Worm (Caenorhabditis elegans) whole organism, L1 larva: ENCODE data around the gene K08A2.2.

Source experiments
- C04F5.9 ChIP-seq: sonication (generic microtip); optimal IDR thresholded peaks from 2 replicates; lab custom pipeline; 2016; ENCODE audit warnings: missing genetic modification characterization, missing compliant biosample characterization
- C16A3.4 ChIP-seq: fragments of 150-350 bp; optimal IDR thresholded peaks from 2 replicates; lab custom pipeline; 2014; ENCODE audit warnings: missing biosample characterization, missing genetic modification characterization
- F16B12.6 ChIP-seq: fragments of 150-350 bp; optimal IDR thresholded peaks from 2 replicates; lab custom pipeline; 2014; ENCODE audit warnings: missing biosample characterization, missing genetic modification characterization
- ama-1 ChIP-seq: fragments of 150-350 bp; optimal IDR thresholded peaks from 2 replicates; lab custom pipeline; 2014
- blmp-1 ChIP-seq: fragments of 150-350 bp; optimal IDR thresholded peaks from 2 replicates; lab custom pipeline; 2014; ENCODE audit warnings: missing biosample characterization, missing genetic modification characterization
- ceh-8 ChIP-seq: fragments of 200-800 bp; sonication (Bioruptor generic); optimal IDR thresholded peaks from 2 replicates; lab custom pipeline; 2018; ENCODE audit warnings: mild to moderate bottlenecking, missing genetic modification characterization, moderate library complexity, missing compliant biosample characterization
- ceh-82 ChIP-seq, 3 experiments: fragments of 150-350 bp in 1 of 3; sonication (generic microtip) in 2 of 3; optimal IDR thresholded peaks; 2 replicates each; lab custom pipeline; 2014 to 2017; ENCODE audit warnings: missing biosample characterization in 3 of 3, missing genetic modification characterization in 3 of 3
- ceh-88 ChIP-seq: fragments of 200-800 bp; sonication (Bioruptor generic); IDR thresholded peaks from 2 replicates; pipeline ENCODE4 v1.3.6; 2022; ENCODE audit warnings: missing genetic modification characterization, missing compliant biosample characterization
- ceh-90 ChIP-seq: sonication (generic microtip); optimal IDR thresholded peaks from 2 replicates; lab custom pipeline; 2016; ENCODE audit warnings: missing genetic modification characterization, missing compliant biosample characterization
- ces-1 ChIP-seq: fragments of 150-350 bp; optimal IDR thresholded peaks from 2 replicates; lab custom pipeline; 2014; ENCODE audit warnings: missing biosample characterization, missing genetic modification reagents, missing genetic modification characterization
- dpl-1 ChIP-seq, 3 experiments: fragments of 150-350 bp in 2 of 3; sonication (generic microtip) in 1 of 3; optimal IDR thresholded peaks; 2 replicates each; lab custom pipeline; 2014 to 2017; ENCODE audit warnings: missing biosample characterization in 3 of 3, missing genetic modification characterization in 3 of 3, missing genetic modification reagents in 3 of 3
- efl-1 ChIP-seq, 4 experiments: fragments of 150-350 bp; optimal IDR thresholded peaks in 3 of 4; peaks in 1 of 4; 1 replicate in 1 of 4; 2 replicates in 3 of 4; lab custom pipeline; 2014; ENCODE audit warnings: missing biosample characterization in 2 of 4, missing genetic modification characterization in 2 of 4, missing genetic modification reagents in 2 of 4
- efl-3 ChIP-seq: fragments of 200-800 bp; sonication (Bioruptor generic); optimal IDR thresholded peaks from 2 replicates; lab custom pipeline; 2018; ENCODE audit warnings: mild to moderate bottlenecking, missing genetic modification characterization, missing compliant biosample characterization
- egl-27 ChIP-seq, 2 experiments: fragments of 150-350 bp in 1 of 2; sonication (generic microtip); optimal IDR thresholded peaks; 3 replicates each; lab custom pipeline; 2017 to 2018; ENCODE audit warnings: missing biosample characterization in 2 of 2, missing genetic modification characterization in 2 of 2, missing genetic modification reagents in 2 of 2
- elt-2 ChIP-seq: sonication (generic microtip); optimal IDR thresholded peaks from 2 replicates; lab custom pipeline; 2016; ENCODE audit warnings: missing genetic modification characterization, mild to moderate bottlenecking, inconsistent platforms, missing compliant biosample characterization, missing genetic modification reagents
- elt-3 ChIP-seq, 6 experiments: fragments of 150-350 bp in 1 of 6; sonication (generic microtip); optimal IDR thresholded peaks; 2 replicates each; lab custom pipeline; 2017 to 2018; ENCODE audit warnings: missing biosample characterization in 6 of 6, missing genetic modification characterization in 6 of 6, inconsistent platforms in 1 of 6
- ets-5 ChIP-seq: fragments of 200-800 bp; sonication (Bioruptor generic); IDR thresholded peaks from 2 replicates; pipeline ENCODE4 v1.3.6; 2022; ENCODE audit warnings: missing genetic modification characterization, missing compliant biosample characterization
- fkh-10 ChIP-seq: sonication (generic microtip); optimal IDR thresholded peaks from 2 replicates; lab custom pipeline; 2017; ENCODE audit warnings: missing biosample characterization, missing genetic modification reagents, missing genetic modification characterization
- fkh-4 ChIP-seq: sonication (generic microtip); optimal IDR thresholded peaks from 2 replicates; lab custom pipeline; 2016; ENCODE audit warnings: missing compliant biosample characterization, missing genetic modification characterization, borderline replicate concordance
- fos-1 ChIP-seq: fragments of 150-350 bp; optimal IDR thresholded peaks from 2 replicates; lab custom pipeline; 2014; ENCODE audit warnings: missing biosample characterization, missing genetic modification characterization
- hlh-4 ChIP-seq: sonication (generic microtip); optimal IDR thresholded peaks from 2 replicates; lab custom pipeline; 2016; ENCODE audit warnings: mild to moderate bottlenecking, missing genetic modification characterization, missing compliant biosample characterization
- hpl-2 ChIP-seq: fragments of 150-350 bp; optimal IDR thresholded peaks from 2 replicates; lab custom pipeline; 2014; ENCODE audit warnings: missing biosample characterization, missing genetic modification reagents, missing genetic modification characterization
- lin-13 ChIP-seq: fragments of 150-350 bp; optimal IDR thresholded peaks from 2 replicates; lab custom pipeline; 2014; ENCODE audit warnings: missing biosample characterization, missing genetic modification reagents, missing genetic modification characterization
- lin-14 ChIP-seq: fragments of 200-800 bp; sonication (Bioruptor generic); optimal IDR thresholded peaks from 2 replicates; lab custom pipeline; 2018; ENCODE audit warnings: mild to moderate bottlenecking, missing genetic modification characterization, moderate library complexity, missing compliant biosample characterization
- lin-35 ChIP-seq, 2 experiments: fragments of 150-350 bp; optimal IDR thresholded peaks; 2 replicates each; lab custom pipeline; 2014; ENCODE audit warnings: missing biosample characterization in 2 of 2, missing genetic modification characterization in 2 of 2, missing genetic modification reagents in 2 of 2
- lir-3 ChIP-seq: sonication (generic microtip); optimal IDR thresholded peaks from 2 replicates; lab custom pipeline; 2016; ENCODE audit warnings: mild to moderate bottlenecking, missing genetic modification characterization, moderate library complexity, missing compliant biosample characterization; ENCODE audit not compliant: poor library complexity
- lsy-2 ChIP-seq, 2 experiments: fragments of 150-350 bp; optimal IDR thresholded peaks; 2 replicates each; lab custom pipeline; 2014; ENCODE audit warnings: missing biosample characterization in 2 of 2, missing genetic modification characterization in 2 of 2
- mdl-1 ChIP-seq, 2 experiments: fragments of 150-350 bp; optimal IDR thresholded peaks; 2 replicates each; lab custom pipeline; 2014 to 2017; ENCODE audit warnings: missing biosample characterization in 2 of 2, missing genetic modification characterization in 2 of 2, inconsistent platforms in 1 of 2
- mep-1 ChIP-seq: fragments of 150-350 bp; optimal IDR thresholded peaks from 2 replicates; lab custom pipeline; 2014; ENCODE audit warnings: missing biosample characterization, missing genetic modification characterization
- nhr-20 ChIP-seq: sonication (generic microtip); optimal IDR thresholded peaks from 2 replicates; lab custom pipeline; 2016; ENCODE audit warnings: mild to moderate bottlenecking, missing genetic modification characterization, missing compliant biosample characterization
- nhr-28 ChIP-seq: fragments of 150-350 bp; optimal IDR thresholded peaks from 2 replicates; lab custom pipeline; 2014; ENCODE audit warnings: missing biosample characterization, missing genetic modification characterization
- nhr-71 ChIP-seq: sonication (generic microtip); optimal IDR thresholded peaks from 2 replicates; lab custom pipeline; 2016; ENCODE audit warnings: mild to moderate bottlenecking, missing genetic modification characterization, moderate library complexity, missing compliant biosample characterization
- nhr-76 ChIP-seq: sonication (generic microtip); optimal IDR thresholded peaks from 2 replicates; lab custom pipeline; 2017; ENCODE audit warnings: missing biosample characterization, missing genetic modification characterization
- nhr-77 ChIP-seq: fragments of 150-350 bp; optimal IDR thresholded peaks from 2 replicates; lab custom pipeline; 2014; ENCODE audit warnings: missing biosample characterization, missing genetic modification characterization
- nhr-85 ChIP-seq: sonication (generic microtip); peaks from one replicate; lab custom pipeline; 2016; ENCODE audit warnings: missing genetic modification characterization, inconsistent platforms, missing compliant biosample characterization
- pqm-1 ChIP-seq: sonication (generic microtip); optimal IDR thresholded peaks from 3 replicates; lab custom pipeline; 2017; ENCODE audit warnings: missing biosample characterization, missing genetic modification characterization
- rnt-1 ChIP-seq: sonication (generic microtip); optimal IDR thresholded peaks from 2 replicates; lab custom pipeline; 2016; ENCODE audit warnings: mild to moderate bottlenecking, missing genetic modification characterization, moderate library complexity, missing compliant biosample characterization
- snpc-4 ChIP-seq: fragments of 150-350 bp; optimal IDR thresholded peaks from 2 replicates; lab custom pipeline; 2014; ENCODE audit warnings: missing biosample characterization, missing genetic modification characterization
- sox-4 ChIP-seq: sonication (generic microtip); optimal IDR thresholded peaks from 2 replicates; lab custom pipeline; 2016; ENCODE audit warnings: missing genetic modification characterization, missing compliant biosample characterization
- sptf-1 ChIP-seq: fragments of 150-350 bp; optimal IDR thresholded peaks from 2 replicates; lab custom pipeline; 2014; ENCODE audit warnings: missing biosample characterization, missing genetic modification characterization
- sup-37 ChIP-seq: fragments of 200-800 bp; sonication (Bioruptor generic); optimal IDR thresholded peaks from 2 replicates; lab custom pipeline; 2018; ENCODE audit warnings: mild to moderate bottlenecking, missing genetic modification characterization, missing compliant biosample characterization
- swsn-7 ChIP-seq: sonication (generic microtip); optimal IDR thresholded peaks from 2 replicates; lab custom pipeline; 2016; ENCODE audit warnings: missing genetic modification characterization, missing compliant biosample characterization
- tbx-2 ChIP-seq: sonication (generic microtip); optimal IDR thresholded peaks from 2 replicates; lab custom pipeline; 2016; ENCODE audit warnings: missing genetic modification characterization, missing compliant biosample characterization
- tlp-1 ChIP-seq: fragments of 150-350 bp; optimal IDR thresholded peaks from 2 replicates; lab custom pipeline; 2014; ENCODE audit warnings: missing biosample characterization, missing genetic modification characterization
- unc-30 ChIP-seq: sonication (generic microtip); optimal IDR thresholded peaks from 2 replicates; lab custom pipeline; 2017; ENCODE audit warnings: missing biosample characterization, missing genetic modification characterization
- unc-86 ChIP-seq: sonication (generic microtip); optimal IDR thresholded peaks from 2 replicates; lab custom pipeline; 2016; ENCODE audit warnings: missing genetic modification characterization, missing compliant biosample characterization
- vab-15 ChIP-seq: sonication (generic microtip); optimal IDR thresholded peaks from 2 replicates; lab custom pipeline; 2017; ENCODE audit warnings: missing genotype, mild to moderate bottlenecking, missing genetic modification characterization, missing compliant biosample characterization
- xbp-1 ChIP-seq: sonication (generic microtip); optimal IDR thresholded peaks from 2 replicates; lab custom pipeline; 2016; ENCODE audit warnings: missing genetic modification characterization, missing compliant biosample characterization
- zip-4 ChIP-seq: fragments of 200-800 bp; sonication (Bioruptor generic); optimal IDR thresholded peaks from 2 replicates; lab custom pipeline; 2018; ENCODE audit warnings: mild to moderate bottlenecking, missing genetic modification characterization, moderate library complexity, missing compliant biosample characterization
- ztf-11 ChIP-seq, 2 experiments: sonication (generic microtip); optimal IDR thresholded peaks; 2 replicates each; lab custom pipeline; 2016 to 2017; ENCODE audit warnings: missing genetic modification characterization in 2 of 2, missing biosample characterization in 1 of 2, missing compliant biosample characterization in 1 of 2

K08A2.2 gene

ce11 chrII:2973940-2974402, 17.4 kb upstream of the K08A2.2 start (continued):
- TF ChIP-seq hlh-4 (tag; lab: Kevin White, UChicago) (no peak), dpl-1 (GFP tag; optimal IDR thresholded peaks at IDR 0.05; lab: Kevin White, UChicago) (peak; percentile 73 to 77 (median 75)), sptf-1 (no peak), pqm-1 (tag; lab: Kevin White, UChicago) (no peak), snpc-4 (peak; percentile 84), fkh-4 (tag; lab: Kevin White, UChicago) (peak; percentile 42), ets-5 (peak; percentile 87; the same call in 1 of the 2 replicates), C16A3.4 (tag; lab: Kevin White, UChicago) (peak; percentile 82), elt-3 (tag; optimal IDR thresholded peaks at IDR 0.05; lab: Kevin White, UChicago) (peak in 3 of 6 experiments; percentile 73 to 95 (median 93)), ztf-11 (tag; optimal IDR thresholded peaks at IDR 0.05; lab: Kevin White, UChicago) (peak; percentile 73 to 95), lsy-2 (tag; optimal IDR thresholded peaks at IDR 0.05; lab: Kevin White, UChicago) (peak; percentile 91 to 92), vab-15 (peak; percentile 54), fkh-10 (GFP tag; lab: Kevin White, UChicago) (peak; percentile 92), F16B12.6 (tag; lab: Kevin White, UChicago) (peak; percentile 38), ceh-8 (GFP tag; lab: Kevin White, UChicago) (peak; percentile 100), ceh-82 (tag; optimal IDR thresholded peaks at IDR 0.05; lab: Kevin White, UChicago) (peak; percentile 75 to 96 (median 94)), blmp-1 (peak; percentile 93), fos-1 (peak; percentile 90), nhr-28 (no peak), xbp-1 (tag; lab: Kevin White, UChicago) (peak; percentile 87), egl-27 (tag; optimal IDR thresholded peaks at IDR 0.05; lab: Kevin White, UChicago) (peak; percentile 89), ama-1 (peak; percentile 57), nhr-20 (peak; percentile 94), C04F5.9 (peak; percentile 72), lin-35 (GFP tag; optimal IDR thresholded peaks at IDR 0.05; lab: Kevin White, UChicago) (peak; percentile 69 to 91), nhr-77 (peak; percentile 85), unc-86 (peak; percentile 98), swsn-7 (tag; lab: Kevin White, UChicago) (peak; percentile 98), sox-4 (peak; percentile 80), efl-1 (optimal IDR thresholded peaks at IDR 0.05; lab: Kevin White, UChicago) (peak; percentile 91 to 98), efl-1 (GFP tag; optimal IDR thresholded peaks at IDR 0.05 in 1 of 2; lab: Kevin White, UChicago) (peak; percentile 68 to 97), elt-2 (peak; percentile 93), ceh-88 (GFP tag; lab: Robert Waterston, UW) (peak; percentile 96), sup-37 (peak; percentile 93), ceh-90 (tag; lab: Kevin White, UChicago) (no peak), nhr-85 (tag; lab: Kevin White, UChicago) (peak; percentile 100)

DNA sequence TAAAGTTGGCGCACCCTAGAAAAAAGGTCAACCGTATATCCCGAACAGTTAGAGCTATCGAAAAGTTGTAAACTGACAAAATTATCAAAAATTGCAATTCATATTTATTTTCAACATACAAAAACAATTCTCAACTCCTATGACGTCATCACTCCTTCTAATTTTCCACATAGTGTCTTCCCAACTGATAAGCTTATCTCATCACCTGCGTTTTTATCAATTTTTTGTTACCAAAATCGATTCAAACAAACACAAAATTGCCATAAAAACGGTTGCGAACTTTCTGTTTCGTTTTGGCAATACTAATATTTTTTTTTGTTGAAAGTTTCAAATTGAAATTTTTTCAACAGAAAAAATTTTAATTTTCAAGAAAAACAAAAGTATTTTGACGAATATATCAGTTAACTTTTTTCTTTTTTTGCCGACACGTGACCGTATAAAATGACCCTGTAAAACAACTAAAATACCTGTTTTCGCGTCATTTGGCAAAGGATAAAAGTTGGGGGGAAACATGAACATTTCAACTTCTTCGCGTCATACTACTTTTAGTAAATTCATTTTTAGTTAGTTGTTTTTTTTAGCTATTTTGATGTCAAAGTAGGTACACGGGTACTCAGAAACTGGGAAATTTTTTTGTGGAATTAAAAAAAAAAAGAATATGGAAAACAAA, 15.7 kb upstream of the K08A2.2 start:
- TF ChIP-seq ceh-88 (GFP tag; lab: Robert Waterston, UW): no peak
- TF ChIP-seq mdl-1 (tag; optimal IDR thresholded peaks at IDR 0.05; lab: Kevin White, UChicago): peak in 1 of 2 experiments; percentile 23
- no peak for TF ChIP-seq nhr-76 (tag; lab: Kevin White, UChicago)
- peak; percentile 14 for TF ChIP-seq mep-1 (tag; lab: Kevin White, UChicago)
- TF ChIP-seq blmp-1: peak; percentile 49
- no peak for TF ChIP-seq egl-27 (tag; optimal IDR thresholded peaks at IDR 0.05; lab: Kevin White, UChicago)
- no peak for TF ChIP-seq ces-1 (GFP tag; lab: Kevin White, UChicago)
- peak; percentile 51 for TF ChIP-seq tlp-1 (tag; lab: Kevin White, UChicago)
- no peak for TF ChIP-seq ceh-82 (tag; optimal IDR thresholded peaks at IDR 0.05; lab: Kevin White, UChicago)
- TF ChIP-seq hpl-2: no peak
- no peak for TF ChIP-seq fkh-10 (GFP tag; lab: Kevin White, UChicago)
- TF ChIP-seq sup-37: no peak
- TF ChIP-seq lin-14: peak; percentile 48
- no peak for TF ChIP-seq zip-4 (GFP tag; lab: Kevin White, UChicago)
- TF ChIP-seq efl-3 (GFP tag; lab: Kevin White, UChicago): no peak
- TF ChIP-seq unc-86: no peak
- peak in 2 of 6 experiments; percentile 25 to 42 for TF ChIP-seq elt-3 (tag; optimal IDR thresholded peaks at IDR 0.05; lab: Kevin White, UChicago)
- no peak for TF ChIP-seq tbx-2 (tag; lab: Kevin White, UChicago)
- no peak for TF ChIP-seq unc-30 (tag; lab: Kevin White, UChicago)
- TF ChIP-seq lir-3 (tag; lab: Kevin White, UChicago): no peak
- no peak for TF ChIP-seq rnt-1
- TF ChIP-seq nhr-71 (tag; lab: Kevin White, UChicago): no peak
- no peak for TF ChIP-seq nhr-28
- no peak for TF ChIP-seq lin-13 (GFP tag; lab: Kevin White, UChicago)
- no peak for TF ChIP-seq nhr-77
- TF ChIP-seq lsy-2 (tag; optimal IDR thresholded peaks at IDR 0.05; lab: Kevin White, UChicago): peak in 1 of 2 experiments; percentile 16
- peak; percentile 91 for TF ChIP-seq elt-2
